Fruit fly (Drosophila melanogaster) whole organism, embryonic: ENCODE measurements around the gene CG7656.

Experiments used
- B-H2 ChIP-seq: fragments of 200-800 bp; sonication (Bioruptor generic); optimal IDR thresholded peaks from 2 replicates; lab custom pipeline; 2018; ENCODE audit warnings: missing biosample characterization, mild to moderate bottlenecking, missing genetic modification characterization
- Bgb ChIP-seq: fragments of 200-800 bp; sonication (Bioruptor generic); IDR thresholded peaks from 2 replicates; pipeline ENCODE4 v1.3.6; 2022; ENCODE audit warnings: missing biosample characterization, missing genetic modification characterization; ENCODE audit not compliant: partially characterized antibody
- C15 ChIP-seq: fragments of 200-800 bp; sonication (Bioruptor generic); IDR thresholded peaks from 3 replicates; pipeline ENCODE4 v1.3.6; 2022; ENCODE audit warnings: missing biosample characterization, missing genetic modification characterization
- CG10209 ChIP-seq: fragments of 200-800 bp; sonication (Bioruptor generic); optimal IDR thresholded peaks from 3 replicates; lab custom pipeline; 2017; ENCODE audit warnings: missing biosample characterization, mild to moderate bottlenecking, missing genetic modification characterization, missing genetic modification reagents
- CG10321 ChIP-seq: fragments of 200-800 bp; sonication (Bioruptor generic); IDR thresholded peaks from 2 replicates; pipeline ENCODE4 v1.3.6; 2022; ENCODE audit warnings: missing biosample characterization, missing genetic modification characterization
- CG10462 ChIP-seq: fragments of 200-800 bp; sonication (Bioruptor generic); optimal IDR thresholded peaks from 2 replicates; lab custom pipeline; 2016; ENCODE audit warnings: missing biosample characterization, missing genetic modification characterization
- CG11398 ChIP-seq: fragments of 200-800 bp; sonication (Bioruptor generic); optimal IDR thresholded peaks from 2 replicates; lab custom pipeline; 2016; ENCODE audit warnings: missing biosample characterization, missing genetic modification characterization
- CG13296 ChIP-seq: fragments of 200-800 bp; sonication (Bioruptor generic); optimal IDR thresholded peaks from 3 replicates; lab custom pipeline; 2018; ENCODE audit warnings: missing biosample characterization, mild to moderate bottlenecking, missing genetic modification characterization
- CG14014 ChIP-seq: fragments of 200-800 bp; sonication (Bioruptor generic); IDR thresholded peaks from 2 replicates; pipeline ENCODE4 v1.3.6; 2022; ENCODE audit warnings: missing biosample characterization, missing genetic modification characterization
- CG16779 ChIP-seq: fragments of 200-800 bp; sonication (Bioruptor generic); IDR thresholded peaks from 2 replicates; pipeline ENCODE4 v1.3.6; 2022; ENCODE audit warnings: missing biosample characterization, missing genetic modification characterization
- CG17359 ChIP-seq: fragments of 200-800 bp; sonication (Bioruptor generic); optimal IDR thresholded peaks from 3 replicates; lab custom pipeline; 2018; ENCODE audit warnings: missing biosample characterization, mild to moderate bottlenecking, missing genetic modification characterization, moderate library complexity
- CG1832 ChIP-seq: fragments of 200-800 bp; sonication (Bioruptor generic); optimal IDR thresholded peaks from 2 replicates; lab custom pipeline; 2017; ENCODE audit warnings: missing biosample characterization, mild to moderate bottlenecking, missing genetic modification characterization, inconsistent platforms
- CG18476 ChIP-seq: fragments of 200-800 bp; sonication (Bioruptor generic); optimal IDR thresholded peaks from 2 replicates; lab custom pipeline; 2016; ENCODE audit warnings: missing biosample characterization, mild to moderate bottlenecking, missing genetic modification characterization
- CG31441 ChIP-seq: fragments of 200-800 bp; sonication (Bioruptor generic); IDR thresholded peaks from 2 replicates; pipeline ENCODE4 v1.3.6; 2022; ENCODE audit warnings: missing biosample characterization, missing genetic modification characterization
- CG32767 ChIP-seq: fragments of 200-800 bp; sonication (Bioruptor generic); IDR thresholded peaks from 2 replicates; pipeline ENCODE4 v1.3.6; 2022; ENCODE audit warnings: missing biosample characterization, missing genetic modification characterization
- CG3838 ChIP-seq: fragments of 200-800 bp; sonication (Bioruptor generic); optimal IDR thresholded peaks from 3 replicates; lab custom pipeline; 2016; ENCODE audit warnings: missing biosample characterization, missing genetic modification characterization
- CG3995 ChIP-seq: fragments of 200-800 bp; sonication (Bioruptor generic); optimal IDR thresholded peaks from 3 replicates; lab custom pipeline; 2016; ENCODE audit warnings: missing biosample characterization, missing genetic modification characterization
- CG4854 ChIP-seq: fragments of 200-800 bp; sonication (Bioruptor generic); optimal IDR thresholded peaks from 2 replicates; lab custom pipeline; 2016; ENCODE audit warnings: missing biosample characterization, missing genetic modification characterization, inconsistent platforms
- CG7928 ChIP-seq: fragments of 200-800 bp; sonication (Bioruptor generic); optimal IDR thresholded peaks from 2 replicates; lab custom pipeline; 2017; ENCODE audit warnings: missing biosample characterization, mild to moderate bottlenecking, missing genetic modification characterization
- CG7963 ChIP-seq: fragments of 200-800 bp; sonication (Bioruptor generic); IDR thresholded peaks from 3 replicates; pipeline ENCODE4 v1.3.6; 2022; ENCODE audit warnings: missing biosample characterization, missing genetic modification characterization; ENCODE audit not compliant: partially characterized antibody
- CG7987 ChIP-seq: fragments of 200-800 bp; sonication (Bioruptor generic); optimal IDR thresholded peaks from 2 replicates; lab custom pipeline; 2018; ENCODE audit warnings: missing biosample characterization, mild to moderate bottlenecking, missing genetic modification characterization, moderate library complexity
- CG8089 ChIP-seq: fragments of 200-800 bp; sonication (Bioruptor generic); optimal IDR thresholded peaks from 3 replicates; lab custom pipeline; 2016; ENCODE audit warnings: missing biosample characterization, missing genetic modification characterization
- CkIIα-i1 ChIP-seq: fragments of 200-800 bp; sonication (Bioruptor generic); IDR thresholded peaks from 2 replicates; pipeline ENCODE4 v1.3.6; 2022; ENCODE audit warnings: missing biosample characterization, missing genetic modification characterization
- Ets65A ChIP-seq: fragments of 200-800 bp; sonication (Bioruptor generic); peaks from one replicate; lab custom pipeline; 2016; ENCODE audit warnings: missing biosample characterization, missing genetic modification characterization
- HmgD ChIP-seq: fragments of 200-800 bp; sonication (Bioruptor generic); optimal IDR thresholded peaks from 3 replicates; lab custom pipeline; 2016; ENCODE audit warnings: missing biosample characterization, missing genetic modification characterization
- MTF-1 ChIP-seq: fragments of 200-800 bp; sonication (Bioruptor generic); optimal IDR thresholded peaks from 2 replicates; lab custom pipeline; 2018; ENCODE audit warnings: missing biosample characterization, mild to moderate bottlenecking, missing genetic modification characterization, borderline replicate concordance
- Med ChIP-seq: fragments of 200-800 bp; sonication (Bioruptor generic); peaks from one replicate; lab custom pipeline; 2016; ENCODE audit warnings: missing biosample characterization, missing genetic modification characterization, mild to moderate bottlenecking, inconsistent platforms, moderate library complexity
- Rx ChIP-seq: fragments of 200-800 bp; sonication (Bioruptor generic); IDR thresholded peaks from 2 replicates; pipeline ENCODE4 v1.3.6; 2022; ENCODE audit warnings: missing biosample characterization, missing genetic modification characterization
- Stat92E ChIP-seq, 3 experiments: fragments of >200 bp in 2 of 3; fragments of 200-800 bp in 1 of 3; sonication (Bioruptor generic) in 1 of 3; optimal IDR thresholded peaks; 2 replicates each; lab custom pipeline; 2017 to 2019; ENCODE audit warnings: missing biosample characterization in 3 of 3, missing genetic modification characterization in 3 of 3, mild to moderate bottlenecking in 1 of 3, moderate library complexity in 1 of 3
- Usf ChIP-seq: fragments of 200-800 bp; sonication (Bioruptor generic); optimal IDR thresholded peaks from 2 replicates; lab custom pipeline; 2017; ENCODE audit warnings: missing genotype, missing biosample characterization, missing genetic modification characterization
- Xrp1 ChIP-seq: fragments of 200-800 bp; sonication (Bioruptor generic); IDR thresholded peaks from 2 replicates; pipeline ENCODE4 v1.3.6; 2022; ENCODE audit warnings: missing biosample characterization, missing genetic modification characterization
- az2 ChIP-seq: fragments of 200-800 bp; sonication (Bioruptor generic); optimal IDR thresholded peaks from 3 replicates; lab custom pipeline; 2016; ENCODE audit warnings: missing biosample characterization, missing genetic modification characterization
- br ChIP-seq: fragments of >200 bp; optimal IDR thresholded peaks from 2 replicates; lab custom pipeline; 2017
- cad ChIP-seq: fragments of >200 bp; optimal IDR thresholded peaks from 2 replicates; lab custom pipeline; 2017; ENCODE audit warnings: missing biosample characterization, missing genetic modification characterization
- caup ChIP-seq: fragments of 200-800 bp; sonication (Bioruptor generic); optimal IDR thresholded peaks from 3 replicates; lab custom pipeline; 2017; ENCODE audit warnings: missing biosample characterization, mild to moderate bottlenecking, missing genetic modification characterization, moderate library complexity; ENCODE audit not compliant: severe bottlenecking
- chinmo ChIP-seq: fragments of 200-800 bp; sonication (Bioruptor generic); IDR thresholded peaks from 4 replicates; pipeline ENCODE4 v1.3.6; 2022; ENCODE audit warnings: missing biosample characterization, missing genetic modification characterization; ENCODE audit not compliant: partially characterized antibody
- disco-r ChIP-seq: fragments of 200-800 bp; sonication (Bioruptor generic); optimal IDR thresholded peaks from 2 replicates; lab custom pipeline; 2016; ENCODE audit warnings: missing biosample characterization, missing genetic modification characterization
- fd96Cb ChIP-seq: fragments of 200-800 bp; sonication (Bioruptor generic); optimal IDR thresholded peaks from 2 replicates; lab custom pipeline; 2018; ENCODE audit warnings: missing biosample characterization, mild to moderate bottlenecking, missing genetic modification characterization, moderate library complexity
- fru ChIP-seq: fragments of >200 bp; optimal IDR thresholded peaks from 2 replicates; lab custom pipeline; 2017
- gcm ChIP-seq: fragments of 200-800 bp; sonication (Bioruptor generic); optimal IDR thresholded peaks from 2 replicates; lab custom pipeline; 2019; ENCODE audit warnings: missing biosample characterization, mild to moderate bottlenecking, missing genetic modification characterization, moderate library complexity
- gro ChIP-seq: fragments of 200-800 bp; sonication (Bioruptor generic); optimal IDR thresholded peaks from 2 replicates; lab custom pipeline; 2016; ENCODE audit warnings: missing biosample characterization, missing genetic modification characterization
- kay ChIP-seq: fragments of 200-800 bp; sonication (Bioruptor generic); optimal IDR thresholded peaks from 2 replicates; lab custom pipeline; 2016; ENCODE audit warnings: missing biosample characterization, missing genetic modification characterization
- nau ChIP-seq: fragments of 200-800 bp; sonication (Bioruptor generic); optimal IDR thresholded peaks from 3 replicates; lab custom pipeline; 2017; ENCODE audit warnings: missing biosample characterization, mild to moderate bottlenecking, missing genetic modification characterization, missing genetic modification reagents
- oc ChIP-seq: fragments of 200-800 bp; sonication (Bioruptor generic); optimal IDR thresholded peaks from 2 replicates; lab custom pipeline; 2018; ENCODE audit warnings: missing biosample characterization, mild to moderate bottlenecking, missing genetic modification characterization, moderate library complexity
- pan ChIP-seq, 4 experiments: fragments of >200 bp in 3 of 4; fragments of 200-800 bp in 1 of 4; sonication (Bioruptor generic) in 1 of 4; optimal IDR thresholded peaks in 3 of 4; IDR thresholded peaks in 1 of 4; 2 replicates each; pipeline versions ENCODE4 v1.3.6 to Lab custom; 2017 to 2022; ENCODE audit warnings: missing biosample characterization in 2 of 4, missing genetic modification characterization in 2 of 4, mixed read lengths in 1 of 4
- pita ChIP-seq: fragments of 200-800 bp; sonication (Bioruptor generic); optimal IDR thresholded peaks from 2 replicates; lab custom pipeline; 2017; ENCODE audit warnings: missing biosample characterization, mild to moderate bottlenecking, missing genetic modification characterization
- pzg ChIP-seq: fragments of 200-800 bp; sonication (Bioruptor generic); optimal IDR thresholded peaks from 3 replicates; lab custom pipeline; 2018; ENCODE audit warnings: missing biosample characterization, mild to moderate bottlenecking, missing genetic modification characterization, moderate library complexity
- sim ChIP-seq: fragments of 200-800 bp; sonication (Bioruptor generic); IDR thresholded peaks from 2 replicates; pipeline ENCODE4 v1.3.6; 2022; ENCODE audit warnings: missing biosample characterization, missing genetic modification characterization
- ttk ChIP-seq: fragments of 200-800 bp; sonication (Bioruptor generic); IDR thresholded peaks from 2 replicates; pipeline ENCODE4 v2.1.2; 2022; ENCODE audit warnings: missing biosample characterization, missing genetic modification characterization
- tup ChIP-seq: fragments of 200-800 bp; sonication (Bioruptor generic); optimal IDR thresholded peaks from 2 replicates; lab custom pipeline; 2016; ENCODE audit warnings: missing biosample characterization, mild to moderate bottlenecking, missing genetic modification characterization, moderate library complexity

The CG7656 gene

dm6 chr3L:15537916-15538581 lies 49.9 kb downstream of the CG7656 start (continued):
- TF ChIP-seq CG31441 (GFP tag; lab: Robert Waterston, UW) (peak; percentile 80), gcm (peak; percentile 51), chinmo (0 out of 4 replicates have a peak, but pooled peaks have one; percentile 42), CkIIα-i1 (GFP tag; lab: Robert Waterston, UW) (no peak), gro (GFP tag; lab: Kevin White, UChicago) (peak; percentile 20), CG1832 (no peak), Usf (GFP tag; lab: Kevin White, UChicago) (peak; percentile 1), CG10321 (GFP tag; lab: Robert Waterston, UW) (no peak), CG16779 (no peak), CG18476 (GFP tag; lab: Kevin White, UChicago) (peak; percentile 56), br (no peak), tup (GFP tag; lab: Kevin White, UChicago) (no peak), pzg (GFP tag; lab: Kevin White, UChicago) (no peak), CG17359 (tag; lab: Kevin White, UChicago) (peak; percentile 62), CG13296 (GFP tag; lab: Kevin White, UChicago) (peak; percentile 62), CG8089 (GFP tag; lab: Kevin White, UChicago) (no peak), kay (GFP tag; lab: Kevin White, UChicago) (no peak), cad (no peak), HmgD (GFP tag; lab: Kevin White, UChicago) (no peak), Stat92E (GFP tag; optimal IDR thresholded peaks at IDR 0.05; lab: Kevin White, UChicago) (no peak), az2 (GFP tag; lab: Kevin White, UChicago) (peak; percentile 68), CG32767 (GFP tag; lab: Robert Waterston, UW) (no peak), fd96Cb (tag; lab: Kevin White, UChicago) (peak; percentile 72), CG10462 (GFP tag; lab: Kevin White, UChicago) (peak; percentile 35), CG14014 (GFP tag; lab: Robert Waterston, UW) (no peak), disco-r (GFP tag; lab: Kevin White, UChicago) (peak; percentile 29), B-H2 (GFP tag; lab: Kevin White, UChicago) (no peak), Bgb (no peak), MTF-1 (GFP tag; lab: Kevin White, UChicago) (no peak), Rx (GFP tag; lab: Robert Waterston, UW) (0 out of 2 replicates have a peak, but pooled peaks have one; percentile 10), CG3995 (GFP tag; lab: Kevin White, UChicago) (no peak), caup (no peak), CG4854 (GFP tag; lab: Kevin White, UChicago) (no peak), sim (GFP tag; lab: Robert Waterston, UW) (no peak), CG7928 (GFP tag; lab: Kevin White, UChicago) (no peak), Med (peak; percentile 42), C15 (GFP tag; lab: Robert Waterston, UW) (no peak), oc (tag; lab: Kevin White, UChicago) (peak; percentile 58), CG7987 (no peak), CG11398 (GFP tag; lab: Kevin White, UChicago) (peak; percentile 1), pita (GFP tag; lab: Kevin White, UChicago) (no peak), pan (optimal IDR thresholded peaks at IDR 0.05; lab: Kevin White, UChicago) (no peak), pan (GFP tag; optimal IDR thresholded peaks at IDR 0.05 in 1 of 2, IDR thresholded peaks at IDR 0.05 in 1 of 2) (peak in 1 of 2 experiments; percentile 66), nau (peak; percentile 64), CG10209 (GFP tag; lab: Kevin White, UChicago) (peak; percentile 76), CG3838 (GFP tag; lab: Kevin White, UChicago) (no peak), Xrp1 (peak; percentile 65), CG7963 (GFP tag; lab: Robert Waterston, UW) (no peak), Ets65A (GFP tag; lab: Kevin White, UChicago) (no peak), fru (lab: Kevin White, UChicago) (no peak), ttk (no peak)
